Fruit fly (Drosophila melanogaster): ENCODE results near the gene Pdp1.

Gene Pdp1

dm6 chr3L:7883298-7883697 is 16.1 kb upstream of the Pdp1 start (continued):
- TF ChIP-seq run (tag; optimal IDR thresholded peaks at IDR 0.05), result no peak
- 0 out of 2 replicates have a peak, but pooled peaks have one; percentile 26 for TF ChIP-seq H2.0 (GFP tag; IDR thresholded peaks at IDR 0.05)
- no peak for TF ChIP-seq CG7987 (GFP tag; optimal IDR thresholded peaks at IDR 0.05)
- TF ChIP-seq Doc2 (GFP tag; IDR thresholded peaks at IDR 0.05), result no peak
- peak; percentile 27 for TF ChIP-seq CG7839 (tag; optimal IDR thresholded peaks at IDR 0.05)
- TF ChIP-seq CG11247 (GFP tag; IDR thresholded peaks at IDR 0.05), result no peak
- TF ChIP-seq CG8924 (tag; optimal IDR thresholded peaks at IDR 0.05), result peak; percentile 4
- TF ChIP-seq Camta (GFP tag; optimal IDR thresholded peaks at IDR 0.05), result no peak
- no peak for TF ChIP-seq CG9876 (GFP tag; optimal IDR thresholded peaks at IDR 0.05)
- no peak for TF ChIP-seq fu2 (GFP tag; optimal IDR thresholded peaks at IDR 0.05)
- peak; percentile 3 for TF ChIP-seq PHDP (tag; optimal IDR thresholded peaks at IDR 0.05)
- peak; percentile 1 for TF ChIP-seq ATbp (GFP tag; optimal IDR thresholded peaks at IDR 0.05)
- peak; percentile 15 for TF ChIP-seq CG2678 (tag; optimal IDR thresholded peaks at IDR 0.05)
- peak; percentile 62; the same call in 2 of the 3 replicates for TF ChIP-seq tgo (GFP tag; IDR thresholded peaks at IDR 0.05)
- no peak for TF ChIP-seq klu (GFP tag; IDR thresholded peaks at IDR 0.05)
- no peak for TF ChIP-seq ems (GFP tag; optimal IDR thresholded peaks at IDR 0.05)
- TF ChIP-seq dimm (GFP tag; IDR thresholded peaks at IDR 0.05), result no peak
- peak; percentile 15 for TF ChIP-seq CG17829 (tag; optimal IDR thresholded peaks at IDR 0.05)
- TF ChIP-seq gem (tag; optimal IDR thresholded peaks at IDR 0.05), result peak; percentile 65
- TF ChIP-seq CG11093 (GFP tag; IDR thresholded peaks at IDR 0.05), result 0 out of 3 replicates have a peak, but pooled peaks have one; percentile 27
- TF ChIP-seq Six4 (GFP tag; optimal IDR thresholded peaks at IDR 0.05), result no peak
- no peak for TF ChIP-seq C15 (GFP tag; IDR thresholded peaks at IDR 0.05)
- TF ChIP-seq CG3065 (GFP tag; optimal IDR thresholded peaks at IDR 0.05), result no peak
- TF ChIP-seq mirr (GFP tag; optimal IDR thresholded peaks at IDR 0.05), result no peak
- no peak for TF ChIP-seq CG4854 (GFP tag; optimal IDR thresholded peaks at IDR 0.05)
- TF ChIP-seq Eip74EF (GFP tag; optimal IDR thresholded peaks at IDR 0.05), result peak in 1 of 2 experiments; percentile 4
- TF ChIP-seq ci (GFP tag; IDR thresholded peaks at IDR 0.05), result 0 out of 3 replicates have a peak, but pooled peaks have one; percentile 29
- TF ChIP-seq ap (GFP tag; IDR thresholded peaks at IDR 0.05), result peak; percentile 19; the same call in 1 of the 2 replicates
- TF ChIP-seq seq (GFP tag; IDR thresholded peaks at IDR 0.05), result 0 out of 2 replicates have a peak, but pooled peaks have one; percentile 16
- TF ChIP-seq CG7556 (GFP tag; optimal IDR thresholded peaks at IDR 0.05), result peak; percentile 7
- 0 out of 2 replicates have a peak, but pooled peaks have one; percentile 33 for TF ChIP-seq ranshi (GFP tag; IDR thresholded peaks at IDR 0.05)
- TF ChIP-seq esg (GFP tag; conservative IDR thresholded peaks at IDR 0.05), result peak; percentile 24; the same call in 1 of the 2 replicates
- TF ChIP-seq Ada2b (GFP tag; IDR thresholded peaks at IDR 0.05), result no peak
- TF ChIP-seq gfzf (GFP tag; optimal IDR thresholded peaks at IDR 0.05), result no peak
- TF ChIP-seq Usf (GFP tag; optimal IDR thresholded peaks at IDR 0.05), result no peak
- TF ChIP-seq CG14667 (GFP tag; IDR thresholded peaks at IDR 0.05), result peak; percentile 17; the same call in 1 of the 2 replicates
- peak; percentile 30; the same call in 1 of the 2 replicates for TF ChIP-seq Drgx (GFP tag; IDR thresholded peaks at IDR 0.05)
- no peak for TF ChIP-seq CG3838 (GFP tag; optimal IDR thresholded peaks at IDR 0.05)
- TF ChIP-seq mld (GFP tag; IDR thresholded peaks at IDR 0.05; ENCODE audit: partially characterized antibody), result no peak
- TF ChIP-seq sd (tag; optimal IDR thresholded peaks at IDR 0.05), result no peak
- peak; percentile 37; the same call in 1 of the 2 replicates for TF ChIP-seq CG10366 (GFP tag; IDR thresholded peaks at IDR 0.05)
- no peak for TF ChIP-seq Lpt (GFP tag; optimal IDR thresholded peaks at IDR 0.05)
- TF ChIP-seq CG15601 (tag; optimal IDR thresholded peaks at IDR 0.05), result no peak
- no peak for TF ChIP-seq zf30C (GFP tag; optimal IDR thresholded peaks at IDR 0.05)
- TF ChIP-seq CG6654 (GFP tag; optimal IDR thresholded peaks at IDR 0.05), result no peak
- TF ChIP-seq HmgD (GFP tag; optimal IDR thresholded peaks at IDR 0.05), result no peak
- no peak for TF ChIP-seq CG3163 (GFP tag; optimal IDR thresholded peaks at IDR 0.05)
- peak; percentile 35; the same call in 1 of the 2 replicates for TF ChIP-seq stc (GFP tag; IDR thresholded peaks at IDR 0.05)
- 0 out of 2 replicates have a peak, but pooled peaks have one; percentile 40 for TF ChIP-seq CG31441 (GFP tag; IDR thresholded peaks at IDR 0.05)
- no peak for TF ChIP-seq kay (GFP tag; optimal IDR thresholded peaks at IDR 0.05)
- TF ChIP-seq nmo (GFP tag; optimal IDR thresholded peaks at IDR 0.05), result peak; percentile 44
